Worm (Caenorhabditis elegans) whole organism, L1 larva: ENCODE data around the gene mrpl-53.
A peak's percentile ranks its signal among the peaks of the same experiment; 100 is the strongest.

Experiments used
- C04F5.9 ChIP-seq: sonication (generic microtip); optimal IDR thresholded peaks from 2 replicates; lab custom pipeline; 2016; ENCODE audit warnings: missing genetic modification characterization, missing compliant biosample characterization
- C16A3.4 ChIP-seq: fragments of 150-350 bp; optimal IDR thresholded peaks from 2 replicates; lab custom pipeline; 2014; ENCODE audit warnings: missing biosample characterization, missing genetic modification characterization
- C34B4.2 ChIP-seq: sonication (generic microtip); optimal IDR thresholded peaks from 2 replicates; lab custom pipeline; 2017; ENCODE audit warnings: mild to moderate bottlenecking, missing genetic modification characterization, missing compliant biosample characterization
- F16B12.6 ChIP-seq: fragments of 150-350 bp; optimal IDR thresholded peaks from 2 replicates; lab custom pipeline; 2014; ENCODE audit warnings: missing biosample characterization, missing genetic modification characterization
- Y116A8C.19 ChIP-seq: sonication (generic microtip); optimal IDR thresholded peaks from 2 replicates; lab custom pipeline; 2016; ENCODE audit warnings: missing compliant biosample characterization, missing genetic modification characterization, borderline replicate concordance
- aha-1 ChIP-seq: fragments of 150-350 bp; optimal IDR thresholded peaks from 2 replicates; lab custom pipeline; 2014; ENCODE audit warnings: missing biosample characterization, missing genetic modification characterization
- aly-2 ChIP-seq: fragments of 150-350 bp; optimal IDR thresholded peaks from 2 replicates; lab custom pipeline; 2014; ENCODE audit warnings: missing biosample characterization, missing genetic modification characterization
- ceh-63 ChIP-seq: fragments of 200-800 bp; sonication (Bioruptor generic); optimal IDR thresholded peaks from 2 replicates; lab custom pipeline; 2018; ENCODE audit warnings: mild to moderate bottlenecking, missing genetic modification characterization, missing compliant biosample characterization
- ceh-90 ChIP-seq: sonication (generic microtip); optimal IDR thresholded peaks from 2 replicates; lab custom pipeline; 2016; ENCODE audit warnings: missing genetic modification characterization, missing compliant biosample characterization
- ces-1 ChIP-seq: fragments of 150-350 bp; optimal IDR thresholded peaks from 2 replicates; lab custom pipeline; 2014; ENCODE audit warnings: missing biosample characterization, missing genetic modification reagents, missing genetic modification characterization
- dpl-1 ChIP-seq, 3 experiments: fragments of 150-350 bp in 2 of 3; sonication (generic microtip) in 1 of 3; optimal IDR thresholded peaks; 2 replicates each; lab custom pipeline; 2014 to 2017; ENCODE audit warnings: missing biosample characterization in 3 of 3, missing genetic modification characterization in 3 of 3, missing genetic modification reagents in 3 of 3
- efl-1 ChIP-seq, 4 experiments: fragments of 150-350 bp; optimal IDR thresholded peaks in 3 of 4; peaks in 1 of 4; 1 replicate in 1 of 4; 2 replicates in 3 of 4; lab custom pipeline; 2014; ENCODE audit warnings: missing biosample characterization in 2 of 4, missing genetic modification characterization in 2 of 4, missing genetic modification reagents in 2 of 4
- efl-3 ChIP-seq: fragments of 200-800 bp; sonication (Bioruptor generic); optimal IDR thresholded peaks from 2 replicates; lab custom pipeline; 2018; ENCODE audit warnings: mild to moderate bottlenecking, missing genetic modification characterization, missing compliant biosample characterization
- elt-2 ChIP-seq: sonication (generic microtip); optimal IDR thresholded peaks from 2 replicates; lab custom pipeline; 2016; ENCODE audit warnings: missing genetic modification characterization, mild to moderate bottlenecking, inconsistent platforms, missing compliant biosample characterization, missing genetic modification reagents
- elt-3 ChIP-seq, 6 experiments: fragments of 150-350 bp in 1 of 6; sonication (generic microtip); optimal IDR thresholded peaks; 2 replicates each; lab custom pipeline; 2017 to 2018; ENCODE audit warnings: missing biosample characterization in 6 of 6, missing genetic modification characterization in 6 of 6, inconsistent platforms in 1 of 6
- fkh-10 ChIP-seq: sonication (generic microtip); optimal IDR thresholded peaks from 2 replicates; lab custom pipeline; 2017; ENCODE audit warnings: missing biosample characterization, missing genetic modification reagents, missing genetic modification characterization
- fkh-4 ChIP-seq: sonication (generic microtip); optimal IDR thresholded peaks from 2 replicates; lab custom pipeline; 2016; ENCODE audit warnings: missing compliant biosample characterization, missing genetic modification characterization, borderline replicate concordance
- fkh-8 ChIP-seq: sonication (generic microtip); optimal IDR thresholded peaks from 2 replicates; lab custom pipeline; 2016; ENCODE audit warnings: mild to moderate bottlenecking, missing genetic modification characterization, missing compliant biosample characterization
- fos-1 ChIP-seq: fragments of 150-350 bp; optimal IDR thresholded peaks from 2 replicates; lab custom pipeline; 2014; ENCODE audit warnings: missing biosample characterization, missing genetic modification characterization
- grh-1 ChIP-seq: fragments of 200-800 bp; sonication (Bioruptor generic); IDR thresholded peaks from 2 replicates; pipeline ENCODE4 v1.3.6; 2022; ENCODE audit warnings: missing genetic modification reagents, missing genetic modification characterization, missing compliant biosample characterization
- hlh-17 ChIP-seq: fragments of 200-800 bp; sonication (Bioruptor generic); optimal IDR thresholded peaks from 2 replicates; lab custom pipeline; 2018; ENCODE audit warnings: missing genetic modification characterization, mild to moderate bottlenecking, missing compliant biosample characterization, moderate library complexity, borderline replicate concordance
- hlh-4 ChIP-seq: sonication (generic microtip); optimal IDR thresholded peaks from 2 replicates; lab custom pipeline; 2016; ENCODE audit warnings: mild to moderate bottlenecking, missing genetic modification characterization, missing compliant biosample characterization
- hpl-2 ChIP-seq: fragments of 150-350 bp; optimal IDR thresholded peaks from 2 replicates; lab custom pipeline; 2014; ENCODE audit warnings: missing biosample characterization, missing genetic modification reagents, missing genetic modification characterization
- irx-1 ChIP-seq: sonication (generic microtip); optimal IDR thresholded peaks from 2 replicates; lab custom pipeline; 2016; ENCODE audit warnings: missing genetic modification characterization, missing compliant biosample characterization
- isw-1 ChIP-seq: fragments of 200-800 bp; sonication (Bioruptor generic); IDR thresholded peaks from 2 replicates; pipeline ENCODE4 v1.3.6; 2022; ENCODE audit warnings: missing genetic modification characterization, missing compliant biosample characterization
- jun-1 ChIP-seq: fragments of 150-350 bp; optimal IDR thresholded peaks from 2 replicates; lab custom pipeline; 2014; ENCODE audit warnings: missing biosample characterization, missing genetic modification reagents, missing genetic modification characterization
- lin-14 ChIP-seq: fragments of 200-800 bp; sonication (Bioruptor generic); optimal IDR thresholded peaks from 2 replicates; lab custom pipeline; 2018; ENCODE audit warnings: mild to moderate bottlenecking, missing genetic modification characterization, moderate library complexity, missing compliant biosample characterization
- lin-15B ChIP-seq: fragments of 150-350 bp; sonication (generic microtip); optimal IDR thresholded peaks from 3 replicates; lab custom pipeline; 2014; ENCODE audit warnings: missing biosample characterization, missing genetic modification characterization
- lsy-2 ChIP-seq, 2 experiments: fragments of 150-350 bp; optimal IDR thresholded peaks; 2 replicates each; lab custom pipeline; 2014; ENCODE audit warnings: missing biosample characterization in 2 of 2, missing genetic modification characterization in 2 of 2
- mab-9 ChIP-seq: fragments of 200-800 bp; sonication (Bioruptor generic); IDR thresholded peaks from 2 replicates; pipeline ENCODE4 v1.3.6; 2022; ENCODE audit warnings: missing genetic modification reagents, missing genetic modification characterization, missing compliant biosample characterization
- mef-2 ChIP-seq: fragments of 150-350 bp; optimal IDR thresholded peaks from 2 replicates; lab custom pipeline; 2014; ENCODE audit warnings: missing biosample characterization, missing genetic modification characterization
- nhr-11 ChIP-seq: fragments of 150-350 bp; optimal IDR thresholded peaks from 2 replicates; lab custom pipeline; 2014; ENCODE audit warnings: missing biosample characterization, missing genetic modification characterization
- nhr-12 ChIP-seq: sonication (generic microtip); optimal IDR thresholded peaks from 2 replicates; lab custom pipeline; 2017; ENCODE audit warnings: missing biosample characterization, missing genetic modification characterization
- nhr-19 ChIP-seq: fragments of 200-800 bp; sonication (Bioruptor generic); conservative IDR thresholded peaks from 2 replicates; pipeline ENCODE4 v1.3.6; 2022; ENCODE audit warnings: missing genetic modification characterization, missing compliant biosample characterization
- nhr-20 ChIP-seq: sonication (generic microtip); optimal IDR thresholded peaks from 2 replicates; lab custom pipeline; 2016; ENCODE audit warnings: mild to moderate bottlenecking, missing genetic modification characterization, missing compliant biosample characterization
- nhr-47 ChIP-seq: sonication (generic microtip); optimal IDR thresholded peaks from 2 replicates; lab custom pipeline; 2016; ENCODE audit warnings: mild to moderate bottlenecking, missing genetic modification characterization, moderate library complexity, missing compliant biosample characterization
- nhr-77 ChIP-seq: fragments of 150-350 bp; optimal IDR thresholded peaks from 2 replicates; lab custom pipeline; 2014; ENCODE audit warnings: missing biosample characterization, missing genetic modification characterization
- nhr-84 ChIP-seq: sonication (generic microtip); optimal IDR thresholded peaks from 2 replicates; lab custom pipeline; 2017; ENCODE audit warnings: missing biosample characterization, missing genetic modification characterization
- nhr-85 ChIP-seq: sonication (generic microtip); peaks from one replicate; lab custom pipeline; 2016; ENCODE audit warnings: missing genetic modification characterization, inconsistent platforms, missing compliant biosample characterization
- nhr-90 ChIP-seq: sonication (generic microtip); optimal IDR thresholded peaks from 2 replicates; lab custom pipeline; 2016; ENCODE audit warnings: mild to moderate bottlenecking, missing genetic modification characterization, missing compliant biosample characterization; ENCODE audit not compliant: poor library complexity
- pag-3 ChIP-seq: sonication (generic microtip); optimal IDR thresholded peaks from 2 replicates; lab custom pipeline; 2017; ENCODE audit warnings: missing genetic modification characterization, mild to moderate bottlenecking, missing compliant biosample characterization, antibody characterized with exemption, borderline replicate concordance; ENCODE audit not compliant: insufficient read depth
- snpc-4 ChIP-seq: fragments of 150-350 bp; optimal IDR thresholded peaks from 2 replicates; lab custom pipeline; 2014; ENCODE audit warnings: missing biosample characterization, missing genetic modification characterization
- sptf-1 ChIP-seq: fragments of 150-350 bp; optimal IDR thresholded peaks from 2 replicates; lab custom pipeline; 2014; ENCODE audit warnings: missing biosample characterization, missing genetic modification characterization
- sup-37 ChIP-seq: fragments of 200-800 bp; sonication (Bioruptor generic); optimal IDR thresholded peaks from 2 replicates; lab custom pipeline; 2018; ENCODE audit warnings: mild to moderate bottlenecking, missing genetic modification characterization, missing compliant biosample characterization
- swsn-7 ChIP-seq: sonication (generic microtip); optimal IDR thresholded peaks from 2 replicates; lab custom pipeline; 2016; ENCODE audit warnings: missing genetic modification characterization, missing compliant biosample characterization
- tbx-2 ChIP-seq: sonication (generic microtip); optimal IDR thresholded peaks from 2 replicates; lab custom pipeline; 2016; ENCODE audit warnings: missing genetic modification characterization, missing compliant biosample characterization
- tlp-1 ChIP-seq: fragments of 150-350 bp; optimal IDR thresholded peaks from 2 replicates; lab custom pipeline; 2014; ENCODE audit warnings: missing biosample characterization, missing genetic modification characterization
- unc-130 ChIP-seq: fragments of 150-350 bp; optimal IDR thresholded peaks from 2 replicates; lab custom pipeline; 2017; ENCODE audit warnings: missing biosample characterization, missing genetic modification characterization, inconsistent platforms
- unc-30 ChIP-seq: sonication (generic microtip); optimal IDR thresholded peaks from 2 replicates; lab custom pipeline; 2017; ENCODE audit warnings: missing biosample characterization, missing genetic modification characterization
- unc-86 ChIP-seq: sonication (generic microtip); optimal IDR thresholded peaks from 2 replicates; lab custom pipeline; 2016; ENCODE audit warnings: missing genetic modification characterization, missing compliant biosample characterization
- zip-4 ChIP-seq: fragments of 200-800 bp; sonication (Bioruptor generic); optimal IDR thresholded peaks from 2 replicates; lab custom pipeline; 2018; ENCODE audit warnings: mild to moderate bottlenecking, missing genetic modification characterization, moderate library complexity, missing compliant biosample characterization
- ztf-11 ChIP-seq, 2 experiments: sonication (generic microtip); optimal IDR thresholded peaks; 2 replicates each; lab custom pipeline; 2016 to 2017; ENCODE audit warnings: missing genetic modification characterization in 2 of 2, missing biosample characterization in 1 of 2, missing compliant biosample characterization in 1 of 2
- ztf-4 ChIP-seq: fragments of 150-350 bp; optimal IDR thresholded peaks from 2 replicates; lab custom pipeline; 2014; ENCODE audit warnings: missing biosample characterization, missing genetic modification characterization

mrpl-53 gene

ce11 chrII:9566045-9566444, 31.4 kb upstream of the mrpl-53 start (continued):
- TF ChIP-seq hlh-17 (GFP tag; lab: Kevin White, UChicago) (no peak), mab-9 (GFP tag; lab: Robert Waterston, UW) (no peak), tlp-1 (no peak), fkh-4 (tag; lab: Kevin White, UChicago) (no peak), nhr-85 (tag; lab: Kevin White, UChicago) (peak; percentile 86), fkh-8 (tag; lab: Kevin White, UChicago) (peak; percentile 54), nhr-19 (0 out of 2 replicates have a peak, but pooled peaks have one; percentile 25), sptf-1 (tag; lab: Kevin White, UChicago) (no peak), elt-2 (tag; lab: Kevin White, UChicago) (no peak), irx-1 (tag; lab: Kevin White, UChicago) (no peak), hpl-2 (GFP tag; lab: Kevin White, UChicago) (no peak), elt-3 (tag; optimal IDR thresholded peaks at IDR 0.05; lab: Kevin White, UChicago) (peak in 1 of 6 experiments; percentile 17), grh-1 (no peak), pag-3 (tag; lab: Kevin White, UChicago) (no peak), C16A3.4 (tag; lab: Kevin White, UChicago) (peak; percentile 61), mef-2 (tag; lab: Kevin White, UChicago) (no peak), jun-1 (peak; percentile 6), F16B12.6 (no peak), ceh-63 (GFP tag; lab: Kevin White, UChicago) (no peak), hlh-4 (tag; lab: Kevin White, UChicago) (no peak), ceh-90 (tag; lab: Kevin White, UChicago) (no peak), unc-130 (tag; lab: Kevin White, UChicago) (peak; percentile 12), snpc-4 (tag; lab: Kevin White, UChicago) (no peak), nhr-90 (tag; lab: Kevin White, UChicago) (no peak), aly-2 (tag; lab: Kevin White, UChicago) (no peak), efl-3 (no peak), swsn-7 (tag; lab: Kevin White, UChicago) (peak; percentile 26), zip-4 (GFP tag; lab: Kevin White, UChicago) (no peak), unc-30 (tag; lab: Kevin White, UChicago) (no peak), aha-1 (tag; lab: Kevin White, UChicago) (no peak), nhr-20 (tag; lab: Kevin White, UChicago) (peak; percentile 46), nhr-84 (no peak), ztf-4 (tag; lab: Kevin White, UChicago) (no peak), Y116A8C.19 (no peak), C04F5.9 (tag; lab: Kevin White, UChicago) (no peak), fkh-10 (GFP tag; lab: Kevin White, UChicago) (no peak), unc-86 (tag; lab: Kevin White, UChicago) (no peak), lin-15B (tag; lab: Kevin White, UChicago) (no peak), efl-1 (optimal IDR thresholded peaks at IDR 0.05; lab: Kevin White, UChicago) (peak; percentile 21 to 28), efl-1 (GFP tag; optimal IDR thresholded peaks at IDR 0.05 in 1 of 2; lab: Kevin White, UChicago) (peak; percentile 4 to 95), lin-14 (peak; percentile 50), nhr-11 (tag; lab: Kevin White, UChicago) (no peak), nhr-12 (tag; lab: Kevin White, UChicago) (no peak), isw-1 (GFP tag; lab: Robert Waterston, UW) (no peak), ces-1 (no peak), dpl-1 (GFP tag; optimal IDR thresholded peaks at IDR 0.05; lab: Kevin White, UChicago) (peak in 2 of 3 experiments; percentile 6 to 27), nhr-77 (peak; percentile 17), ztf-11 (tag; optimal IDR thresholded peaks at IDR 0.05; lab: Kevin White, UChicago) (no peak), fos-1 (tag; lab: Kevin White, UChicago) (no peak), sup-37 (GFP tag; lab: Kevin White, UChicago) (no peak), C34B4.2 (no peak), tbx-2 (no peak), lsy-2 (tag; optimal IDR thresholded peaks at IDR 0.05; lab: Kevin White, UChicago) (peak; percentile 6 to 53), nhr-47 (peak; percentile 49)
